In genomic region chr2L:5742437-5742836, dm6 we compare ENCODE assay signal across 2 fruit fly cellular contexts.
TF ChIP-seq lines count a peak whose summit lies in the region.

No protein-coding gene starts in this region.

- no peak for TF ChIP-seq CTCF in whole organism, embryonic (GFP tag; optimal IDR thresholded peaks at IDR 0.05; lab: Kevin White, UChicago)

TF ChIP-seq in whole organism, adult, 20 proteins besides CTCF, POLR2A, EP300 and RAD21:
- no peak for TF ChIP-seq kay (GFP tag; lab: Kevin White, UChicago; ENCODE audit: borderline replicate concordance)
- no peak for TF ChIP-seq cnc (optimal IDR thresholded peaks at IDR 0.05; lab: Kevin White, UChicago)
- TF ChIP-seq CG12768 (GFP tag; optimal IDR thresholded peaks at IDR 0.05; lab: Kevin White, UChicago) = no peak
- TF ChIP-seq bab1 (GFP tag; optimal IDR thresholded peaks at IDR 0.05; lab: Kevin White, UChicago) = no peak
- TF ChIP-seq toe (GFP tag; optimal IDR thresholded peaks at IDR 0.05; lab: Kevin White, UChicago) = no peak
- peak; percentile 23 for TF ChIP-seq tj (GFP tag; optimal IDR thresholded peaks at IDR 0.05; lab: Kevin White, UChicago)
- no peak for TF ChIP-seq CG14711 (tag; optimal IDR thresholded peaks at IDR 0.05; lab: Kevin White, UChicago)
- no peak for TF ChIP-seq CG1620 (GFP tag; optimal IDR thresholded peaks at IDR 0.05; lab: Kevin White, UChicago)

TF ChIP-seq in whole organism, embryonic, 481 proteins besides CTCF, POLR2A, EP300 and RAD21:
- TF ChIP-seq CHES-1-like (GFP tag; optimal IDR thresholded peaks at IDR 0.05; lab: Kevin White, UChicago) = no peak
- TF ChIP-seq CG12769 (tag; optimal IDR thresholded peaks at IDR 0.05; lab: Kevin White, UChicago) = peak; percentile 74
- TF ChIP-seq CG7372 (GFP tag; IDR thresholded peaks at IDR 0.05; lab: Robert Waterston, UW) = no peak
- no peak for TF ChIP-seq hb (GFP tag; IDR thresholded peaks at IDR 0.05; lab: Robert Waterston, UW; ENCODE audit: partially characterized antibody)
- peak; percentile 70 for TF ChIP-seq ftz-f1 (GFP tag; optimal IDR thresholded peaks at IDR 0.05; lab: Kevin White, UChicago)
- TF ChIP-seq gro (GFP tag; optimal IDR thresholded peaks at IDR 0.05; lab: Kevin White, UChicago) = no peak
- no peak for TF ChIP-seq CG14667 (GFP tag; IDR thresholded peaks at IDR 0.05; lab: Robert Waterston, UW)
- no peak for TF ChIP-seq ken (GFP tag; IDR thresholded peaks at IDR 0.05; lab: Robert Waterston, UW)
- TF ChIP-seq CG10654 (GFP tag; optimal IDR thresholded peaks at IDR 0.05; lab: Kevin White, UChicago) = no peak
- peak; percentile 13 for TF ChIP-seq pros (GFP tag; optimal IDR thresholded peaks at IDR 0.05; lab: Kevin White, UChicago)
- no peak for TF ChIP-seq Dfd (GFP tag; optimal IDR thresholded peaks at IDR 0.05; lab: Kevin White, UChicago)
TF ChIP-seq in whole organism, embryonic: peak in this region for 3.
